Fruit fly (Drosophila melanogaster) whole organism, embryonic: ENCODE results near the gene CG10324.

ENCODE experiments used
- Awh ChIP-seq: fragments of 200-800 bp; sonication (Bioruptor generic); IDR thresholded peaks from 2 replicates; pipeline ENCODE4, ENCODE4 v1.3.6; 2022; ENCODE audit warnings: missing biosample characterization, missing genetic modification characterization
- CG10321 ChIP-seq: fragments of 200-800 bp; sonication (Bioruptor generic); IDR thresholded peaks from 2 replicates; pipeline ENCODE4 v1.3.6; 2022; ENCODE audit warnings: missing biosample characterization, missing genetic modification characterization
- CG10366 ChIP-seq: fragments of 200-800 bp; sonication (Bioruptor generic); IDR thresholded peaks from 2 replicates; pipeline ENCODE4 v1.3.6; 2022; ENCODE audit warnings: missing biosample characterization, missing genetic modification characterization
- CG11696 ChIP-seq: fragments of 200-800 bp; sonication (Bioruptor generic); IDR thresholded peaks from 2 replicates; pipeline ENCODE4 v1.3.6; 2022; ENCODE audit warnings: missing biosample characterization, missing genetic modification characterization
- CG1233 ChIP-seq: fragments of 200-800 bp; sonication (Bioruptor generic); optimal IDR thresholded peaks from 4 replicates; lab custom pipeline; 2018; ENCODE audit warnings: missing biosample characterization, mild to moderate bottlenecking, missing genetic modification characterization
- CG13123 ChIP-seq: fragments of 200-800 bp; sonication (Bioruptor generic); optimal IDR thresholded peaks from 2 replicates; lab custom pipeline; 2016; ENCODE audit warnings: missing biosample characterization, missing genetic modification characterization
- CG15479 ChIP-seq: fragments of 200-800 bp; sonication (Bioruptor generic); optimal IDR thresholded peaks from 3 replicates; lab custom pipeline; 2019; ENCODE audit warnings: missing biosample characterization, mild to moderate bottlenecking, missing genetic modification characterization, moderate library complexity
- CG2199 ChIP-seq: fragments of 200-800 bp; sonication (Bioruptor generic); IDR thresholded peaks from 3 replicates; pipeline ENCODE4 v1.3.6; 2022; ENCODE audit warnings: missing biosample characterization, missing genetic modification characterization
- CG2712 ChIP-seq: fragments of 200-800 bp; optimal IDR thresholded peaks from 3 replicates; lab custom pipeline; 2019; ENCODE audit warnings: missing biosample characterization, mild to moderate bottlenecking, missing genetic modification characterization, moderate library complexity
- CG32767 ChIP-seq: fragments of 200-800 bp; sonication (Bioruptor generic); IDR thresholded peaks from 2 replicates; pipeline ENCODE4 v1.3.6; 2022; ENCODE audit warnings: missing biosample characterization, missing genetic modification characterization
- CG33213 ChIP-seq: fragments of 200-800 bp; sonication (Bioruptor generic); optimal IDR thresholded peaks from 3 replicates; lab custom pipeline; 2016; ENCODE audit warnings: missing biosample characterization, missing genetic modification characterization
- CG6791 ChIP-seq: fragments of 200-800 bp; sonication (Bioruptor generic); IDR thresholded peaks from 3 replicates; pipeline ENCODE4 v1.3.6; 2022; ENCODE audit warnings: missing biosample characterization, missing genetic modification characterization; ENCODE audit not compliant: partially characterized antibody
- CG6813 ChIP-seq: fragments of 200-800 bp; sonication (Bioruptor generic); optimal IDR thresholded peaks from 2 replicates; lab custom pipeline; 2017; ENCODE audit warnings: missing biosample characterization, missing genetic modification characterization, mild to moderate bottlenecking, moderate library complexity, missing genetic modification reagents
- CG6854 ChIP-seq: fragments of 200-800 bp; sonication (Bioruptor generic); optimal IDR thresholded peaks from 3 replicates; lab custom pipeline; 2017; ENCODE audit warnings: missing biosample characterization, mild to moderate bottlenecking, missing genetic modification characterization
- Chrac-16 ChIP-seq: fragments of 200-800 bp; sonication (Bioruptor generic); optimal IDR thresholded peaks from 3 replicates; lab custom pipeline; 2016; ENCODE audit warnings: missing biosample characterization, missing genetic modification characterization
- D19B ChIP-seq: fragments of 200-800 bp; sonication (Bioruptor generic); optimal IDR thresholded peaks from 2 replicates; lab custom pipeline; 2017; ENCODE audit warnings: missing biosample characterization, mild to moderate bottlenecking, missing genetic modification characterization
- Dip3 ChIP-seq: fragments of 200-800 bp; sonication (Bioruptor generic); optimal IDR thresholded peaks from 3 replicates; lab custom pipeline; 2016; ENCODE audit warnings: missing biosample characterization, missing genetic modification characterization
- Dref ChIP-seq: fragments of 200-800 bp; sonication (Bioruptor generic); IDR thresholded peaks from 2 replicates; pipeline ENCODE4 v1.3.6; 2022; ENCODE audit warnings: missing biosample characterization, missing genetic modification characterization
- Hmr ChIP-seq: fragments of 200-800 bp; sonication (Bioruptor generic); optimal IDR thresholded peaks from 3 replicates; lab custom pipeline; 2017; ENCODE audit warnings: mild to moderate bottlenecking, missing biosample characterization, missing genetic modification reagents, missing genetic modification characterization
- Lim3 ChIP-seq: fragments of 200-800 bp; sonication (Bioruptor generic); IDR thresholded peaks from 2 replicates; pipeline ENCODE4 v1.3.6; 2022; ENCODE audit warnings: missing biosample characterization, missing genetic modification characterization
- MESR4 ChIP-seq: fragments of 200-800 bp; sonication (Bioruptor generic); optimal IDR thresholded peaks from 2 replicates; lab custom pipeline; 2018; ENCODE audit warnings: missing biosample characterization, mild to moderate bottlenecking, missing genetic modification characterization, moderate library complexity
- Mes4 ChIP-seq: fragments of 200-800 bp; sonication (Bioruptor generic); optimal IDR thresholded peaks from 2 replicates; lab custom pipeline; 2016; ENCODE audit warnings: missing biosample characterization, missing genetic modification characterization
- Opbp ChIP-seq: fragments of 200-800 bp; sonication (Bioruptor generic); IDR thresholded peaks from 3 replicates; pipeline ENCODE4 v1.3.6; 2022; ENCODE audit warnings: missing biosample characterization, missing genetic modification characterization; ENCODE audit not compliant: partially characterized antibody
- Pdp1 ChIP-seq, 2 experiments: fragments of 200-800 bp; sonication (Bioruptor generic); optimal IDR thresholded peaks; 3 replicates each; lab custom pipeline; 2016; ENCODE audit warnings: missing biosample characterization in 2 of 2, missing genetic modification characterization in 2 of 2, mild to moderate bottlenecking in 1 of 2, moderate library complexity in 1 of 2
- Poxn ChIP-seq: fragments of 200-800 bp; sonication (Bioruptor generic); IDR thresholded peaks from 2 replicates; pipeline ENCODE4 v1.3.6; 2022; ENCODE audit warnings: missing biosample characterization, missing genetic modification characterization
- amos ChIP-seq: fragments of 200-800 bp; sonication (Bioruptor generic); IDR thresholded peaks from 2 replicates; pipeline ENCODE4 v1.3.6; 2022; ENCODE audit warnings: missing biosample characterization, missing genetic modification characterization; ENCODE audit not compliant: partially characterized antibody
- ara ChIP-seq: fragments of 200-800 bp; sonication (Bioruptor generic); IDR thresholded peaks from 2 replicates; pipeline ENCODE4 v1.3.6; 2022; ENCODE audit warnings: missing biosample characterization, missing genetic modification characterization
- ase ChIP-seq: fragments of 200-800 bp; sonication (Bioruptor generic); IDR thresholded peaks from 3 replicates; pipeline ENCODE4 v1.3.6; 2022; ENCODE audit warnings: missing biosample characterization, missing genetic modification characterization
- bigmax ChIP-seq: fragments of 200-800 bp; sonication (Bioruptor generic); optimal IDR thresholded peaks from 2 replicates; lab custom pipeline; 2018; ENCODE audit warnings: missing biosample characterization, mild to moderate bottlenecking, missing genetic modification characterization
- cg ChIP-seq: fragments of 200-800 bp; sonication (Bioruptor generic); optimal IDR thresholded peaks from 3 replicates; lab custom pipeline; 2019; ENCODE audit warnings: missing biosample characterization, mild to moderate bottlenecking, missing genetic modification characterization, moderate library complexity
- chm ChIP-seq: fragments of 200-800 bp; sonication (Bioruptor generic); IDR thresholded peaks from 2 replicates; pipeline ENCODE4 v1.3.6; 2022; ENCODE audit warnings: missing biosample characterization, missing genetic modification characterization
- dpn ChIP-seq, 2 experiments: fragments of 200-800 bp; sonication (Bioruptor generic); optimal IDR thresholded peaks; 3 replicates each; lab custom pipeline; 2016; ENCODE audit warnings: missing biosample characterization in 2 of 2, missing genetic modification characterization in 2 of 2
- fd64A ChIP-seq: fragments of 200-800 bp; sonication (Bioruptor generic); optimal IDR thresholded peaks from 3 replicates; lab custom pipeline; 2018; ENCODE audit warnings: missing biosample characterization, mild to moderate bottlenecking, missing genetic modification characterization
- fu2 ChIP-seq: fragments of 200-800 bp; sonication (Bioruptor generic); optimal IDR thresholded peaks from 2 replicates; lab custom pipeline; 2016; ENCODE audit warnings: missing biosample characterization, missing genetic modification characterization
- jigr1 ChIP-seq: fragments of 200-800 bp; sonication (Bioruptor generic); IDR thresholded peaks from 3 replicates; pipeline ENCODE4 v1.3.6; 2022; ENCODE audit warnings: missing biosample characterization, missing genetic modification characterization
- knrl ChIP-seq: fragments of 200-800 bp; sonication (Bioruptor generic); IDR thresholded peaks from 3 replicates; pipeline ENCODE4 v1.3.6; 2022; ENCODE audit warnings: missing biosample characterization, missing genetic modification characterization; ENCODE audit not compliant: partially characterized antibody
- lbe ChIP-seq: fragments of 200-800 bp; sonication (Bioruptor generic); optimal IDR thresholded peaks from 2 replicates; lab custom pipeline; 2016; ENCODE audit warnings: missing biosample characterization, mild to moderate bottlenecking, missing genetic modification characterization
- nerfin-1 ChIP-seq: fragments of 200-800 bp; sonication (Bioruptor generic); optimal IDR thresholded peaks from 3 replicates; lab custom pipeline; 2019; ENCODE audit warnings: missing biosample characterization, mild to moderate bottlenecking, missing genetic modification characterization, moderate library complexity
- nom ChIP-seq: fragments of 200-800 bp; sonication (Bioruptor generic); optimal IDR thresholded peaks from 2 replicates; lab custom pipeline; 2017; ENCODE audit warnings: missing biosample characterization, missing genetic modification characterization, mild to moderate bottlenecking, moderate library complexity, missing genetic modification reagents
- sc ChIP-seq, 3 experiments: fragments of >200 bp in 2 of 3; fragments of 200-800 bp in 1 of 3; sonication (Bioruptor generic) in 1 of 3; optimal IDR thresholded peaks; 2 replicates in 2 of 3; 3 replicates in 1 of 3; lab custom pipeline; 2017; ENCODE audit warnings: mild to moderate bottlenecking in 1 of 3, missing biosample characterization in 1 of 3, missing genetic modification characterization in 1 of 3, missing genetic modification reagents in 1 of 3
- tin ChIP-seq: fragments of 200-800 bp; sonication (Bioruptor generic); optimal IDR thresholded peaks from 3 replicates; lab custom pipeline; 2016; ENCODE audit warnings: missing biosample characterization, missing genetic modification characterization
- ttk ChIP-seq: fragments of 200-800 bp; sonication (Bioruptor generic); IDR thresholded peaks from 2 replicates; pipeline ENCODE4 v2.1.2; 2022; ENCODE audit warnings: missing biosample characterization, missing genetic modification characterization
- twi ChIP-seq: fragments of 200-800 bp; optimal IDR thresholded peaks from 2 replicates; lab custom pipeline; 2019; ENCODE audit warnings: missing biosample characterization, mild to moderate bottlenecking, missing genetic modification characterization, moderate library complexity
- unpg ChIP-seq: fragments of 200-800 bp; sonication (Bioruptor generic); optimal IDR thresholded peaks from 3 replicates; lab custom pipeline; 2018; ENCODE audit warnings: missing biosample characterization, mild to moderate bottlenecking, missing genetic modification characterization, moderate library complexity
- vnd ChIP-seq: fragments of 200-800 bp; sonication (Bioruptor generic); IDR thresholded peaks from 3 replicates; pipeline ENCODE4 v1.3.6; 2022; ENCODE audit warnings: missing biosample characterization, missing genetic modification characterization; ENCODE audit not compliant: partially characterized antibody
- z ChIP-seq: fragments of 200-800 bp; sonication (Bioruptor generic); IDR thresholded peaks from 3 replicates; pipeline ENCODE4 v1.3.6; 2022; ENCODE audit warnings: missing biosample characterization, missing genetic modification characterization
- zfh1 ChIP-seq: fragments of 200-800 bp; sonication (Bioruptor generic); IDR thresholded peaks from 3 replicates; pipeline ENCODE4 v1.3.6; 2022; ENCODE audit warnings: missing biosample characterization, missing genetic modification characterization

The CG10324 gene

DNA sequence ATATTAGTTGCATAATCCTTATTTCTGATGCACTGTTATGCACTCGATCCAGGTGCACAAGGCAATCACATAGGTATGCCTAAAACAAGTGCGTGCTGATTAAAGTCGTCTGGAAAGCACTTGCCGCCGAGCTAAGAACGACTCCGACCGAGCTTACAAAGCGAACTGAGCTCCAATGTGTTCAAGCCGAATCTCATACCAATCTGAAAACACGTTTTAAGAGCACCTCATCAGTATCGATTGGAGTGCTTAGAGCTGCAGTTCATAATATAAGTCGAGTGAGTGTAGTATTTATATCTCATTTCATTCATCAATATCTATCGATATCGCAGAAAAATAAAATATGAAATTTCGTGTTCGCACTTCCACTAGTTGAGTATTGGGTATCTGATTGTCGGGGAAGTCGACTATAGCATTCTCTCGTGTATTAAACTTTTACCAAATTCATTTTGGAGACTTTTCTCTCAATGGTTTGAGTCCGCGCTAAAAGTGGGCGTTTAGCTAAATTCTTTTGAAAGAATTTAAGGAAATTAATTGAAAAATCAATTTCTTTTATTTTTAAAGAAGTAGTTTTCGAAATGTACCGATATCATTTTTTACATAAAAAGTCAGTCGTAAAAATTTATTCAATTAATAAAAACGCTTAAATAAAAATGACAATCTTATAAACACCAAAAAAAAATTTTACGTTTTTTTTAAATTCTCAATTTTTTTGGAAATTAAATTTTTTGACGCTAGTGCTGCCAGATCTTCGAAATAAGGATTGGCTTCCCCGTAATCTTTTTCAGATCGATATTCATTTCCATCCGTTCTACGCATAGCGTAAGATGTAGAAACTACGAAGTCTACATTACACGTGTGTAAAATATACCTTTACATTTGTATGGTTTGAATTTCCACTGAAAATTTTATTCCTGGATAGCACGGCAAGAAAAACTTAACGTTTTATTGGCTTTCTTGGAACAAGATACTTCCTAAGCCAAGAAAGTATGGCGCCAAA is 9.0 kb upstream of the CG10324 start, which contains the start of gene modSP (continued):
- TF ChIP-seq CG15479 (no peak), CG11696 (GFP tag; lab: Robert Waterston, UW) (no peak), Mes4 (GFP tag; lab: Kevin White, UChicago) (no peak), Dip3 (GFP tag; lab: Kevin White, UChicago) (no peak), Hmr (GFP tag; lab: Kevin White, UChicago) (peak; percentile 68), CG6854 (GFP tag; lab: Kevin White, UChicago) (no peak), sc (optimal IDR thresholded peaks at IDR 0.05; lab: Kevin White, UChicago) (no peak), sc (GFP tag; optimal IDR thresholded peaks at IDR 0.05; lab: Kevin White, UChicago) (no peak), Awh (GFP tag; lab: Robert Waterston, UW) (0 out of 2 replicates have a peak, but pooled peaks have one; percentile 13), CG2712 (tag; lab: Kevin White, UChicago) (peak; percentile 30), vnd (GFP tag; lab: Robert Waterston, UW) (peak; percentile 62), CG2199 (peak; percentile 88), nom (GFP tag; lab: Kevin White, UChicago) (peak; percentile 75), Poxn (GFP tag; lab: Robert Waterston, UW) (no peak), knrl (GFP tag; lab: Robert Waterston, UW) (peak; percentile 37), twi (tag; lab: Kevin White, UChicago) (no peak), jigr1 (GFP tag; lab: Robert Waterston, UW) (no peak), CG13123 (GFP tag; lab: Kevin White, UChicago) (no peak), CG1233 (GFP tag; lab: Kevin White, UChicago) (no peak), CG6813 (GFP tag; lab: Kevin White, UChicago) (no peak), fu2 (GFP tag; lab: Kevin White, UChicago) (no peak), dpn (GFP tag; optimal IDR thresholded peaks at IDR 0.05; lab: Kevin White, UChicago) (peak in 1 of 2 experiments; percentile 42), ara (GFP tag; lab: Robert Waterston, UW) (no peak), fd64A (no peak), tin (GFP tag; lab: Kevin White, UChicago) (peak; percentile 18), nerfin-1 (tag; lab: Kevin White, UChicago) (no peak), Chrac-16 (GFP tag; lab: Kevin White, UChicago) (peak; percentile 10), MESR4 (no peak), amos (GFP tag; lab: Robert Waterston, UW) (peak; percentile 74), Dref (GFP tag; lab: Robert Waterston, UW) (peak; percentile 54), bigmax (GFP tag; lab: Kevin White, UChicago) (no peak), CG10321 (GFP tag; lab: Robert Waterston, UW) (no peak), Opbp (peak; percentile 81), ttk (GFP tag; lab: Robert Waterston, UW) (no peak; the same call in 1 of the 2 replicates), cg (no peak), ase (GFP tag; lab: Robert Waterston, UW) (0 out of 3 replicates have a peak, but pooled peaks have one; percentile 39), chm (GFP tag; lab: Robert Waterston, UW) (peak; percentile 46; the same call in 1 of the 2 replicates), z (GFP tag; lab: Robert Waterston, UW) (peak; percentile 83), CG6791 (GFP tag; lab: Robert Waterston, UW) (peak; percentile 81), Lim3 (GFP tag; lab: Robert Waterston, UW) (no peak), zfh1 (peak; percentile 57; the same call in 2 of the 3 replicates), Pdp1 (GFP tag; optimal IDR thresholded peaks at IDR 0.05; lab: Kevin White, UChicago) (peak in 1 of 2 experiments; percentile 77), CG33213 (GFP tag; lab: Kevin White, UChicago) (peak; percentile 72), CG10366 (GFP tag; lab: Robert Waterston, UW) (no peak), lbe (GFP tag; lab: Kevin White, UChicago) (no peak), CG32767 (GFP tag; lab: Robert Waterston, UW) (no peak), D19B (GFP tag; lab: Kevin White, UChicago) (peak; percentile 45), unpg (GFP tag; lab: Kevin White, UChicago) (peak; percentile 26)
